Worm (Caenorhabditis elegans): Measurements from ENCODE around the gene M28.4.

DNA sequence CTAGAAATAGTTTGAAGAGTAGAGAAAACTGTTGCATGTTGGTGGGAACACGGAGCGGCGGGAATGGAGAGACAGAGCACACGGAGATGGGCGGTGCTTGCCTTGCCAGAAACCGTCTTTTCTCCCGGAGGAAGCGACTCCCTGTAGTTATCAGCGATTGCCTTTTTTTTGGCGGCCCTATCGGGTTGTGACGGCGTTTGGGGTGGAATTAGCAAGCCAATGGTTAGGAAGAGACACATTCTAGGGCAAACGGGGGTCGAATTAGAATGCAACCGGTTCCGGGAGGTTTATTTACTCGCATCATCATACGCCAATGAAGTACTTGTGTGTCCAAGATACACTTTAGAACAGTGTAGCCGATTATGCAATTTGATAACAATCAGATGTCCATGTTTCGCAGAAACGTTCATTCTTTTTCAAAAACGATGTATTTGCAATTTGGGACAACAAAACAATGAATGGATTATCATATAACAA lies 14.2 kb downstream of the M28.4 start, which contains the start of gene lact-3:
- TF ChIP-seq hmg-1.2 (GFP tag; IDR thresholded peaks at IDR 0.05) = peak; percentile 49
- TF ChIP-seq madf-3 (GFP tag; IDR thresholded peaks at IDR 0.05) = peak; percentile 80; the same call in 1 of the 2 replicates
- no peak for TF ChIP-seq C06A6.2 (GFP tag; conservative IDR thresholded peaks at IDR 0.05)
- no peak for TF ChIP-seq unc-62 (GFP tag; optimal IDR thresholded peaks at IDR 0.05)
- no peak for TF ChIP-seq F57A8.1 (GFP tag; optimal IDR thresholded peaks at IDR 0.05)
- no peak for TF ChIP-seq ceh-58 (GFP tag; IDR thresholded peaks at IDR 0.05)
- no peak for TF ChIP-seq somi-1 (GFP tag; optimal IDR thresholded peaks at IDR 0.05)
